Fruit fly (Drosophila melanogaster) whole organism, adult: ENCODE data around the gene CG9254.

Source experiments
- CG11617 ChIP-seq: fragments of 200-800 bp; sonication (Bioruptor generic); optimal IDR thresholded peaks from 2 replicates; lab custom pipeline; 2017; ENCODE audit warnings: mild to moderate bottlenecking, missing biosample characterization, missing genetic modification reagents, missing genetic modification characterization
- CG12768 ChIP-seq: fragments of 200-800 bp; sonication (Bioruptor generic); optimal IDR thresholded peaks from 2 replicates; lab custom pipeline; 2017; ENCODE audit warnings: missing biosample characterization, missing genetic modification characterization, mild to moderate bottlenecking, moderate library complexity, missing genetic modification reagents
- CG14711 ChIP-seq: fragments of 200-800 bp; sonication (Bioruptor generic); optimal IDR thresholded peaks from 2 replicates; lab custom pipeline; 2018; ENCODE audit warnings: missing biosample characterization, mild to moderate bottlenecking, missing genetic modification characterization, moderate library complexity
- CG1620 ChIP-seq: fragments of 200-800 bp; sonication (Bioruptor generic); optimal IDR thresholded peaks from 2 replicates; lab custom pipeline; 2016; ENCODE audit warnings: missing biosample characterization, missing genetic modification characterization
- CG33017 ChIP-seq: fragments of 200-800 bp; sonication (Bioruptor generic); optimal IDR thresholded peaks from 2 replicates; lab custom pipeline; 2018; ENCODE audit warnings: missing biosample characterization, mild to moderate bottlenecking, missing genetic modification characterization, moderate library complexity
- CG5204 ChIP-seq: fragments of 200-800 bp; sonication (Bioruptor generic); optimal IDR thresholded peaks from 2 replicates; lab custom pipeline; 2016; ENCODE audit warnings: missing biosample characterization, missing genetic modification characterization
- CG7045 ChIP-seq: fragments of 200-800 bp; sonication (Bioruptor generic); optimal IDR thresholded peaks from 2 replicates; lab custom pipeline; 2017; ENCODE audit warnings: missing biosample characterization, mild to moderate bottlenecking, missing genetic modification characterization
- CG7101 ChIP-seq: fragments of 200-800 bp; sonication (Bioruptor generic); optimal IDR thresholded peaks from 2 replicates; lab custom pipeline; 2018; ENCODE audit warnings: missing biosample characterization, mild to moderate bottlenecking, missing genetic modification characterization, moderate library complexity
- Clk ChIP-seq: fragments of 200-800 bp; sonication (Bioruptor generic); optimal IDR thresholded peaks from 2 replicates; lab custom pipeline; 2017; ENCODE audit warnings: missing biosample characterization, missing genetic modification characterization
- Crg-1 ChIP-seq: fragments of 200-800 bp; sonication (Bioruptor generic); optimal IDR thresholded peaks from 2 replicates; lab custom pipeline; 2016; ENCODE audit warnings: missing biosample characterization, missing genetic modification characterization
- Hr96 ChIP-seq: fragments of 200-800 bp; sonication (Bioruptor generic); optimal IDR thresholded peaks from 2 replicates; lab custom pipeline; 2016; ENCODE audit warnings: missing biosample characterization, missing genetic modification characterization
- Mnt ChIP-seq: fragments of 200-800 bp; sonication (Bioruptor generic); optimal IDR thresholded peaks from 2 replicates; lab custom pipeline; 2016; ENCODE audit warnings: missing biosample characterization, mild to moderate bottlenecking, missing genetic modification characterization
- bab1 ChIP-seq: fragments of 200-800 bp; sonication (Bioruptor generic); optimal IDR thresholded peaks from 3 replicates; lab custom pipeline; 2019; ENCODE audit warnings: missing biosample characterization, mild to moderate bottlenecking, missing genetic modification characterization, moderate library complexity
- cic ChIP-seq: fragments of 200-800 bp; sonication (Bioruptor generic); optimal IDR thresholded peaks from 2 replicates; lab custom pipeline; 2017; ENCODE audit warnings: missing biosample characterization, mild to moderate bottlenecking, missing genetic modification characterization, moderate library complexity
- cnc ChIP-seq, 2 experiments: fragments of >200 bp; optimal IDR thresholded peaks; 2 replicates each; lab custom pipeline; 2017
- kay ChIP-seq: fragments of 200-800 bp; sonication (Bioruptor generic); peaks from one replicate; lab custom pipeline; 2016; ENCODE audit warnings: missing biosample characterization, missing genetic modification characterization, borderline replicate concordance
- ovo ChIP-seq: fragments of 200-800 bp; sonication (Bioruptor generic); optimal IDR thresholded peaks from 2 replicates; lab custom pipeline; 2016; ENCODE audit warnings: missing biosample characterization, missing genetic modification characterization
- pad ChIP-seq: fragments of 200-800 bp; sonication (Bioruptor generic); optimal IDR thresholded peaks from 3 replicates; lab custom pipeline; 2017; ENCODE audit warnings: missing biosample characterization, missing genetic modification characterization, mild to moderate bottlenecking, moderate library complexity, missing genetic modification reagents
- tj ChIP-seq: fragments of 200-800 bp; sonication (Bioruptor generic); optimal IDR thresholded peaks from 3 replicates; lab custom pipeline; 2017; ENCODE audit warnings: missing biosample characterization, mild to moderate bottlenecking, missing genetic modification characterization, moderate library complexity
- toe ChIP-seq: fragments of 200-800 bp; sonication (Bioruptor generic); optimal IDR thresholded peaks from 2 replicates; lab custom pipeline; 2016; ENCODE audit warnings: missing biosample characterization, missing genetic modification characterization

Gene CG9254

DNA sequence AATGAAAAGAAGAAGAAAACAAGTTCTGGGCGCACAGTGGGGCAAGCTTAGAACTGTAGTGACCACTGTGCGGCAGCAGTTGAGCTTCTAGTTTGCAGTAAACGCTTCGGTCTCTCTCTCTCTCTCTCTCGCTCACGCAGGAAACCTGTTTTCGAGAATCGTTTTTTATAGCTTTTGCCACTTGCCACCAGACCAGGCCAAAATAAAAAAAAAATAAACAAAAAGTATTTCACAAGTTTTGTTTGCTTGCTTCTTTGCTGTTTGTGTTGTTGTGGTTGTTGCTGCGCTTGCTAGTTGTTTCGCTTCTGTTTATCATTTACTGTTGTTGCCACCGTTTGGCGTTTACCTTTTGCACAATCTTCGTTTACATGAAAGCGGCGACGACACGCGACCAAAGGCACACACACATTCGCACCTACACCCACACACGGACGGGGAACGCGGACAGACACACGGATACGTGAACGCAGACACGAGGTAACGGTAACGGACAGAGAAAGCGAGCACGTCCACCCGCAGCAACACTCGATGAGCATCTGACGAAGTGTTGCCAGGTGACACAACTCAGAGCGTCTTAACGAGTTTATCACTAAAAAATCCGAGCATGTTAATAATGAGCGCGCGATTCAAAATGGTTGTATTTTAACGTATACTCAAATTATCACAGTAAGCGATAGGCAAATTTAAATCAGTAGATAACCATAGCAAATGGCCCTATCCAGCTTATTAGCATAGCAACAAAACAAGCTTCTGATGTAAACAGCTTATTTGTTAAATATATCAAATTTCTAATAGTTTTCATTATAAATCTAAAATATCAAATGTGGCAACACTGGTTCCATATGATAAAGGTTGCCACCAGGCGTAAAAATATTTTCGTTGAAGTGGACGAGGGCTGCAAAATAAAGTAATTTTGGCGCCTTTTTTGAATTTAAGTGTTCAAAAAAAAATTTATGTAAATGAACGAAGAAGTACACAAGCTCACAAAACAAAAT is 47.9 kb downstream of the CG9254 start, which contains the start of gene B4:
Gene B4, minus strand, starts transcription at position 543 of the 995 bp plus-strand sequence.
- TF ChIP-seq CG1620 (GFP tag; lab: Kevin White, UChicago) (peak; percentile 1), cic (GFP tag; lab: Kevin White, UChicago) (peak; percentile 58), bab1 (GFP tag; lab: Kevin White, UChicago) (peak; percentile 62), tj (GFP tag; lab: Kevin White, UChicago) (peak; percentile 61), Hr96 (GFP tag; lab: Kevin White, UChicago) (peak; percentile 30), CG7101 (tag; lab: Kevin White, UChicago) (peak; percentile 17), kay (peak; percentile 39), CG12768 (GFP tag; lab: Kevin White, UChicago) (peak; percentile 15), CG14711 (peak; percentile 33), CG11617 (GFP tag; lab: Kevin White, UChicago) (no peak), Mnt (GFP tag; lab: Kevin White, UChicago) (peak; percentile 95), CG7045 (GFP tag; lab: Kevin White, UChicago) (no peak), cnc (optimal IDR thresholded peaks at IDR 0.05; lab: Kevin White, UChicago) (no peak), pad (GFP tag; lab: Kevin White, UChicago) (peak; percentile 17), ovo (GFP tag; lab: Kevin White, UChicago) (peak; percentile 91), toe (GFP tag; lab: Kevin White, UChicago) (no peak), Crg-1 (GFP tag; lab: Kevin White, UChicago) (no peak)

DNA sequence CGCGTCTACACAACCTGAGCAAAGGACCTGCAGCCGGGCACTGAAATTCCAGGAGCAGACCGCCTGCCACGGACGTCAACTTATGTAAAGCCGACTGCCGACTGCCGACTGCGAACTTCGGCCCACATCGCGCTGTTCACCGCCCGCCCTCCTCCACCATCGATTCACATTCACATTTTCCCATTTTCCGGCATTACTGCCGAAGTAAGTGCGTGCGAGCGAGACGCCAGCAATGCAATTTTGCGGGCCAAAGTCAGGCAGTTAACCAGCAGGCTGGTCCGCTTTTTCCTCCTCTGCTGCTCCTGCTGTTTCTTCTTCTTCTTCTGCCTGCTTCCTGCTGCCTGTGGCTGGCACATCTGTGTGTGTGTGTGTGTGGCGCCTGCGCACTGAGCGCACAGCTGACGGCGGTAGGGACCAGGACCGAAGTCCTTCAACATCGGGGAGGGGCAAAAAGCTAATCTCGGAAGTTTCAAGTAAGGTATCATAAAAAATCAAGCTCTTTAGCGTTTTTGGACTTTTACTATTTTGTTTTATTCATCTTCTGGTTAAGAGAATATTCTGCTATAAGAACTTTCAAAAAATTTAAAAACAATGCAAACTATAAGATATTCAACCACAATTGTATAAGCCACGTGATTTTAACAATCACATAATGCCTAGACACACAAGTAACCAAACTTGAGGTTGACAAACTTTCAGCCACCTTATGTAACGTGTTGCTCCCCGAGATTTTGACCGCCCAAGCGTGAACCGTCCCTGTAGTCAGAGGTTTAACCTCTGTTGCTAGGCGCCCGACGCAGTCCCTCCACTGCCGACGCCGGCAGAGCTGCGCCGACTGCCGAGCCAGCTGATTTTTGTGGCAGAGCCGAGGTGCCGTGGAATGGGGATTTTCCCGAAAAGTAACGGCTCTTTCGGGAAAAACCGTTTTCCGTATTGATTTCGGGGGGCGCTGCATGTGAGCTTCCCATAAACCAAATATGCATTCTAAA is 49.0 kb downstream of the CG9254 start:
- peak; percentile 55 for TF ChIP-seq CG5204 (GFP tag; lab: Kevin White, UChicago)
- peak; percentile 61 for TF ChIP-seq toe (GFP tag; lab: Kevin White, UChicago)
- peak; percentile 58 for TF ChIP-seq Hr96 (GFP tag; lab: Kevin White, UChicago)
- TF ChIP-seq Clk (GFP tag; lab: Kevin White, UChicago): peak; percentile 43
- peak; percentile 51 for TF ChIP-seq CG7045 (GFP tag; lab: Kevin White, UChicago)
- no peak for TF ChIP-seq bab1 (GFP tag; lab: Kevin White, UChicago)
- no peak for TF ChIP-seq cic (GFP tag; lab: Kevin White, UChicago)

DNA sequence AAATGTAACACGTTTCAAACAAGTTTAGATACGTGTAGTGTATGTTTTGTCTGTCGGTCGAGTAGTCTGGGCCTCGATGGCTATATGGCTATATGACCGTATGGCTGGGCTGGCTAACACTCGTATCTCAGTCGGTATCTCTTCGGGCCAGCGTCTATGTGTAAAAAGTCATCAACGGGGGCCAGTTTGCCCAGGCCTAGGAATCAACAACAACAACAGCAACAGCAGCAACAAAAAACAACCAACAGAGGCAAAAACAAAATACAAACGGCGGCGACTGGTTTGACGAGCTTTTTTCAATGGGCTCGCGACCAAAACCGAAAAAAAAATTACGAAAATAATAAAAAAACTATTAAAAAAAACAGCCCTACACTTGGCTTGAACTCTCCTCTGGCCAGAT is 51.3 kb downstream of the CG9254 start:
- TF ChIP-seq CG14711 (no peak), Hr96 (GFP tag; lab: Kevin White, UChicago) (no peak), CG33017 (tag; lab: Kevin White, UChicago) (no peak), bab1 (GFP tag; lab: Kevin White, UChicago) (no peak), CG5204 (GFP tag; lab: Kevin White, UChicago) (no peak), pad (GFP tag; lab: Kevin White, UChicago) (no peak), CG1620 (GFP tag; lab: Kevin White, UChicago) (no peak), CG12768 (GFP tag; lab: Kevin White, UChicago) (no peak), toe (GFP tag; lab: Kevin White, UChicago) (no peak), CG7101 (tag; lab: Kevin White, UChicago) (no peak), cic (GFP tag; lab: Kevin White, UChicago) (no peak), Crg-1 (GFP tag; lab: Kevin White, UChicago) (no peak), CG7045 (GFP tag; lab: Kevin White, UChicago) (no peak)
